Worm (Caenorhabditis elegans) whole organism, late embryonic: Measurements from ENCODE around the gene Y67A10A.11.

Source experiments
- ceh-45 ChIP-seq: fragments of 200-800 bp; sonication (Bioruptor generic); IDR thresholded peaks from 2 replicates; pipeline ENCODE4 v1.3.6; 2022; ENCODE audit warnings: missing genetic modification reagents, missing genetic modification characterization, missing compliant biosample characterization
- ets-4 ChIP-seq: sonication (generic microtip); optimal IDR thresholded peaks from 2 replicates; lab custom pipeline; 2016; ENCODE audit warnings: missing genetic modification characterization, missing compliant biosample characterization
- fkh-10 ChIP-seq: fragments of 150-350 bp; optimal IDR thresholded peaks from 2 replicates; lab custom pipeline; 2014; ENCODE audit warnings: missing biosample characterization, missing genetic modification reagents, missing genetic modification characterization
- hlh-6 ChIP-seq: sonication (generic microtip); optimal IDR thresholded peaks from 2 replicates; lab custom pipeline; 2016; ENCODE audit warnings: missing genotype, missing genetic modification characterization, missing compliant biosample characterization
- hlh-8 ChIP-seq: sonication (generic microtip); optimal IDR thresholded peaks from 2 replicates; lab custom pipeline; 2016; ENCODE audit warnings: missing genotype, missing genetic modification characterization, missing compliant biosample characterization
- nhr-11 ChIP-seq: fragments of 150-350 bp; optimal IDR thresholded peaks from 2 replicates; lab custom pipeline; 2014; ENCODE audit warnings: missing biosample characterization, missing genetic modification characterization
- nhr-232 ChIP-seq: sonication (generic microtip); optimal IDR thresholded peaks from 2 replicates; lab custom pipeline; 2016; ENCODE audit warnings: missing genetic modification characterization, missing compliant biosample characterization
- pha-4 ChIP-seq: fragments of 150-350 bp; optimal IDR thresholded peaks from 2 replicates; lab custom pipeline; 2018; ENCODE audit warnings: missing biosample characterization, missing genetic modification reagents, missing genetic modification characterization
- ref-2 ChIP-seq: sonication (generic microtip); optimal IDR thresholded peaks from 2 replicates; lab custom pipeline; 2016; ENCODE audit warnings: missing genetic modification characterization, missing compliant biosample characterization
- rnt-1 ChIP-seq: sonication (generic microtip); optimal IDR thresholded peaks from 2 replicates; lab custom pipeline; 2016; ENCODE audit warnings: missing genetic modification characterization, missing compliant biosample characterization
- syd-9 ChIP-seq: sonication (generic microtip); optimal IDR thresholded peaks from 2 replicates; lab custom pipeline; 2016; ENCODE audit warnings: mild to moderate bottlenecking, missing genetic modification characterization, moderate library complexity, missing compliant biosample characterization
- ztf-16 ChIP-seq: sonication (generic microtip); optimal IDR thresholded peaks from 2 replicates; lab custom pipeline; 2017; ENCODE audit warnings: missing genetic modification characterization, missing compliant biosample characterization

DNA sequence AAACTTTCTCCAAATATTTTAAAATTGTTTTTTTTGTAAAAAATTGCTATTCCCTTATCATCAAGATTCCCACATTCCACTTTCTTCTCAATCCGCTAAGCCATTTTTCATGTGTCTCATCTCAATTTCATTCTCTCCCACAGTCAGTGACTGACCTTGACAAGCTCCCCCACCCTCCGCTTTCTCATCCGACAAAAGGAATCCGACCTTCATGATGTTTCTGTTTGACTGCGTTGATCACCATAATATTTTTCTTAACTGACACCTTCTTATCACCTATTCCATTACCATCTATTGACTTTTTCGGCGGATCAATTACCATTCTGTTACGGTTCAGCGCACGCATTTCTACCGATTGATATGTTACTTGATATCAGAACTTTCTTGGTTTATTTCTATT is 49.3 kb downstream of the Y67A10A.11 start:
- TF ChIP-seq syd-9 (no peak), rnt-1 (tag; lab: Kevin White, UChicago) (no peak), ztf-16 (tag; lab: Kevin White, UChicago) (no peak), hlh-6 (tag; lab: Kevin White, UChicago) (no peak), ref-2 (tag; lab: Kevin White, UChicago) (no peak), hlh-8 (tag; lab: Kevin White, UChicago) (no peak), nhr-232 (tag; lab: Kevin White, UChicago) (no peak), ets-4 (tag; lab: Kevin White, UChicago) (no peak), nhr-11 (tag; lab: Kevin White, UChicago) (no peak), pha-4 (tag; lab: Kevin White, UChicago) (no peak), ceh-45 (GFP tag; lab: Robert Waterston, UW) (no peak), fkh-10 (GFP tag; lab: Kevin White, UChicago) (no peak)
